Worm (Caenorhabditis elegans): Measurements from ENCODE around the gene C02G6.3.

Gene C02G6.3

DNA sequence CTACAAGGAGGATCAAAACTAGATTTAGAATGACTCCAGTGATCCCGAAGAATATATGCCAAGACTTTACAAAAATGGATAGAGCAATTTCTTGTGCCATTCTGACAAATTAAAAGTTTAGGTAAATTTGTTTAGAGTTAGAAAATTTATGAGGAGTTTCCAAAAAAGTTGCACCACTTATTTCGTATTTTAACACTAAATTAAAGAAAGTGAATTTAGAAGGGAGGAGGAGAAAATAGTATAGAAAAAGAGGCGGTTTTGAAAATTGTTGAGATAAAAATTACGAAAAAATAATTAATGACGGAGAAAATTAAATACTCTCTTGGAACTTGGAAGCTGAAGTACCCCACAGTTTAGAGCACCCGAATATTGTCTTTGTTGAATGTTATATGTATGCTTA is 26.1 kb downstream of the C02G6.3 start, which contains the start of gene srd-15:
TSS of gene srd-15 (minus strand) at position 101 of the 400 bp plus-strand sequence.
- TF ChIP-seq F33H1.4 (GFP tag; IDR thresholded peaks at IDR 0.05) (no peak), repo-1 (tag; optimal IDR thresholded peaks at IDR 0.05) (no peak), B0261.1 (tag; optimal IDR thresholded peaks at IDR 0.05) (no peak), somi-1 (GFP tag; optimal IDR thresholded peaks at IDR 0.05) (no peak), Y56A3A.18 (GFP tag; IDR thresholded peaks at IDR 0.05) (no peak), F10E7.11 (tag; optimal IDR thresholded peaks at IDR 0.05) (no peak), nhr-120 (GFP tag; IDR thresholded peaks at IDR 0.05) (no peak), mel-28 (tag; optimal IDR thresholded peaks at IDR 0.05; ENCODE audit: borderline replicate concordance) (no peak), him-1 (tag; optimal IDR thresholded peaks at IDR 0.05) (no peak), ztf-25 (GFP tag; IDR thresholded peaks at IDR 0.05) (no peak), ceh-40 (GFP tag; IDR thresholded peaks at IDR 0.05) (no peak), aptf-2 (GFP tag; conservative IDR thresholded peaks at IDR 0.05) (no peak), B0035.1 (tag; optimal IDR thresholded peaks at IDR 0.05) (no peak), F55B11.4 (tag; optimal IDR thresholded peaks at IDR 0.05; ENCODE audit: borderline replicate concordance, insufficient read depth) (no peak), nfyb-1 (GFP tag; IDR thresholded peaks at IDR 0.05) (no peak)

DNA sequence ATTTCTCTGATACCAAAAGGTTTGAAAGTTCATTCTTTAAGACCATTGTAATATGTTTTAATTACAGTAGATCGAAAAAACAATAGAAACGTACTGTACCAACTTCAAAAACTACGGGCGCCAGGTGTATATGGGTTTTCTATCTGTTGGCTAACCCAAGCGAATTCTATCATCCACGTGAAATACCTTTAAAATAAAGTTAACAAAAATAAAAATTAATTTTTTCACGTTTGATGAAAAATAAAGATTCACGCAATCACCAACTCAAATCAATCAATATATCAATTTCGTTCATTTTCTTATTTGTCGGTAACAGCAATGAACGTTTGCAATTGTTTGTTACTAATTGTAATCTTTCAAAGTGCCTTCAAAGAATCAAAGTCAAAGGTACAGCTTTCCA is 26.9 kb downstream of the C02G6.3 start, which contains the start of gene C04E6.4:
TSS of gene C04E6.4 (plus strand) at position 301 of the 400 bp plus-strand sequence.
- TF ChIP-seq Y95B8A.8 (GFP tag; IDR thresholded peaks at IDR 0.05) (no peak), mes-4 (tag; optimal IDR thresholded peaks at IDR 0.05) (no peak), C06A6.2 (GFP tag; conservative IDR thresholded peaks at IDR 0.05) (no peak), attf-5 (GFP tag; optimal IDR thresholded peaks at IDR 0.05) (no peak), zim-3 (tag; optimal IDR thresholded peaks at IDR 0.05) (no peak)

DNA sequence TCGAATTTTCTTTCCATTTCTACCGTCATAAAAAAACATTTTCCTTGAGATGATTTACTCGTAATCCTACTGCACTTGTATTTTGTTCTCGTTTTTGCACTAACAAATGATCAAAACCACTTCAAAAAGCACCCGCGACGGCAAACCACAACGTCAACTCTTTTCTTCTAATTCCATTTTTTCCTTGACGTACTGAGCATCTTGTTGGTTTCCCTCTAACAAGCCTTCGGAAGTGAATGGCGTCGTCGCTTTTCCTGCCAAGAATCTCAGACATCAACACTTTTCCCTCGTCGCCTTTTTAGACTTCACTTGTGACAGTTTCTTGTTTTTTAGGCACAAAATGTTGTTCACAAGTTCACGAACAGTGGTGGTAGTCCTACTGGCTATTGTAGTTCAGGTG is 32.3 kb downstream of the C02G6.3 start, which contains the start of gene C04E6.13:
TSS of gene C04E6.13 (plus strand) at position 301 of the 400 bp plus-strand sequence.
- TF ChIP-seq rcor-1 (GFP tag; IDR thresholded peaks at IDR 0.05) (no peak), nhr-90 (tag; optimal IDR thresholded peaks at IDR 0.05) (no peak), mel-28 (tag; optimal IDR thresholded peaks at IDR 0.05; ENCODE audit: borderline replicate concordance) (no peak), pbrm-1 (GFP tag; IDR thresholded peaks at IDR 0.05) (no peak), hlh-12 (tag; optimal IDR thresholded peaks at IDR 0.05) (no peak), mxl-1 (tag; optimal IDR thresholded peaks at IDR 0.05) (no peak), lir-1 (GFP tag; conservative IDR thresholded peaks at IDR 0.05) (no peak), hmg-20 (GFP tag; IDR thresholded peaks at IDR 0.05) (no peak), unc-130 (GFP tag; optimal IDR thresholded peaks at IDR 0.05) (no peak), somi-1 (GFP tag; optimal IDR thresholded peaks at IDR 0.05) (no peak), madf-10 (tag; optimal IDR thresholded peaks at IDR 0.05) (no peak), F33H1.4 (GFP tag; IDR thresholded peaks at IDR 0.05) (no peak), tlf-1 (GFP tag; optimal IDR thresholded peaks at IDR 0.05) (no peak), Y79H2A.3 (GFP tag; conservative IDR thresholded peaks at IDR 0.05) (no peak), snpc-1.3 (tag; optimal IDR thresholded peaks at IDR 0.05; ENCODE audit: insufficient read depth) (no peak), aptf-2 (GFP tag; conservative IDR thresholded peaks at IDR 0.05) (no peak)

DNA sequence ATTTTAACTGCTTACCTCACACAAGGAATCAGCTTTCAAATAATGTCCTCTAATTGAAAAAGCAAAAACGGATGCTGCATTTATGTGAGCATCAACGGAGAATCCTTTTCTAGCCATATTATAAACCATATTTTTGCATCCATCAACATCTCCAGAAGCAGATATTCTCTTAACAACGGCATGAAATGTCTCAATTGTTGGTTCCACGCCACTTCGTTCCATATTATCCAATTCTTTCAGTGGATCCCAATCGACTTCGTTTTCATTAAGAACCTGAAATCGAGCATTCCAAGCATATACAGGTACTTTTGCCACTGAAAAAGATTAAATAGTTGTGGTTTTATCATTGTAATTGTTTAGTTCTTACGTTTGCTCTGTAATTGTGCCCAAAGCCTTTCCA is 36.7 kb downstream of the C02G6.3 start:
- no peak for TF ChIP-seq sptf-2 (GFP tag; optimal IDR thresholded peaks at IDR 0.05)
- no peak for TF ChIP-seq ZK185.1 (tag; optimal IDR thresholded peaks at IDR 0.05; ENCODE audit: poor library complexity, severe bottlenecking)
- no peak for TF ChIP-seq chd-7 (tag; optimal IDR thresholded peaks at IDR 0.05)
- no peak for TF ChIP-seq B0019.2 (GFP tag; conservative IDR thresholded peaks at IDR 0.05)
- TF ChIP-seq hrde-1 (tag; optimal IDR thresholded peaks at IDR 0.05; ENCODE audit: borderline replicate concordance), result no peak
- TF ChIP-seq dox-1 (GFP tag; IDR thresholded peaks at IDR 0.05), result no peak

Data from whole organism, young adult.